Fruit fly (Drosophila melanogaster) whole organism: ENCODE results near the gene Pbp45.

ENCODE experiments used
- CG8478 ChIP-seq: fragments of >200 bp; optimal IDR thresholded peaks from 2 replicates; lab custom pipeline; 2018; ENCODE audit warnings: inconsistent platforms
- Dll ChIP-seq: fragments of >200 bp; optimal IDR thresholded peaks from 2 replicates; lab custom pipeline; 2017
- pan ChIP-seq: fragments of >200 bp; optimal IDR thresholded peaks from 2 replicates; lab custom pipeline; 2017
- psq ChIP-seq: fragments of >200 bp; optimal IDR thresholded peaks from 2 replicates; lab custom pipeline; 2017
- usp ChIP-seq: fragments of >200 bp; optimal IDR thresholded peaks from 2 replicates; lab custom pipeline; 2017; ENCODE audit warnings: missing biosample characterization, missing genetic modification characterization, mixed read lengths

- TF ChIP-seq psq (no peak), CG8478 (lab: Kevin White, UChicago) (no peak), pan (no peak), Dll (lab: Kevin White, UChicago) (no peak), usp (GFP tag; lab: Kevin White, UChicago) (no peak)
These were observed 32.0 kb downstream of the Pbp45 start for dm6 chr3R:15807306-15807705.
